Worm (Caenorhabditis elegans): ENCODE measurements around the gene hpo-30.

DNA sequence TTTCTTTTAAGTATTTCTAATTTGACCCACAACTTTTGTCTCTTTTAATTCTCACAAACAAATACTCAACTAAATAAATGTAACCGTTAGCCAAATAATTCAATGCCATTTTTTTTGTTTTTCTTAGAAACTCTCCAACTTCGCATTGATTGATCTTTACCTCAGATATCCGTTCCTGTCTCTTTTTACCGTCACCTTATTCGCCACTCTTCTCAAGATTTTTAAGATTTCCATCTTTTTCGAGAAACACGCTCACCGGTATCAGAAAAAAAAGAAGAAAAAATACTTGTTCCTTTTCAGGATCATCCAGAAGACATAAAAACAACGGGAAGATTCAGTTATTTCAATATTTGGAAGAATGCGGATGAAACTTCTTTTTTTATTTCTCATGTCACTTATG is 48.2 kb upstream of the hpo-30 start, which contains the start of gene F23H12.5:
- TF ChIP-seq flt-1 (GFP tag; IDR thresholded peaks at IDR 0.05), result no peak
- TF ChIP-seq ref-1 (GFP tag; conservative IDR thresholded peaks at IDR 0.05), result no peak
- TF ChIP-seq tab-1 (GFP tag; IDR thresholded peaks at IDR 0.05), result no peak

Data from whole organism, midembryonic.